Worm (Caenorhabditis elegans) whole organism, L1 larva: ENCODE measurements around the gene oma-1.

Experiments used
- C04F5.9 ChIP-seq: sonication (generic microtip); optimal IDR thresholded peaks from 2 replicates; lab custom pipeline; 2016; ENCODE audit warnings: missing genetic modification characterization, missing compliant biosample characterization
- C34B4.2 ChIP-seq: sonication (generic microtip); optimal IDR thresholded peaks from 2 replicates; lab custom pipeline; 2017; ENCODE audit warnings: mild to moderate bottlenecking, missing genetic modification characterization, missing compliant biosample characterization
- alr-1 ChIP-seq: fragments of 200-800 bp; sonication (Bioruptor generic); optimal IDR thresholded peaks from 2 replicates; lab custom pipeline; 2018; ENCODE audit warnings: borderline replicate concordance, mild to moderate bottlenecking, missing genetic modification characterization, missing compliant biosample characterization
- aly-2 ChIP-seq: fragments of 150-350 bp; optimal IDR thresholded peaks from 2 replicates; lab custom pipeline; 2014; ENCODE audit warnings: missing biosample characterization, missing genetic modification characterization
- ama-1 ChIP-seq: fragments of 150-350 bp; optimal IDR thresholded peaks from 2 replicates; lab custom pipeline; 2014
- ceh-63 ChIP-seq: fragments of 200-800 bp; sonication (Bioruptor generic); optimal IDR thresholded peaks from 2 replicates; lab custom pipeline; 2018; ENCODE audit warnings: mild to moderate bottlenecking, missing genetic modification characterization, missing compliant biosample characterization
- ceh-82 ChIP-seq, 3 experiments: fragments of 150-350 bp in 1 of 3; sonication (generic microtip) in 2 of 3; optimal IDR thresholded peaks; 2 replicates each; lab custom pipeline; 2014 to 2017; ENCODE audit warnings: missing biosample characterization in 3 of 3, missing genetic modification characterization in 3 of 3
- ceh-88 ChIP-seq: fragments of 200-800 bp; sonication (Bioruptor generic); IDR thresholded peaks from 2 replicates; pipeline ENCODE4 v1.3.6; 2022; ENCODE audit warnings: missing genetic modification characterization, missing compliant biosample characterization
- ceh-90 ChIP-seq: sonication (generic microtip); optimal IDR thresholded peaks from 2 replicates; lab custom pipeline; 2016; ENCODE audit warnings: missing genetic modification characterization, missing compliant biosample characterization
- ces-1 ChIP-seq: fragments of 150-350 bp; optimal IDR thresholded peaks from 2 replicates; lab custom pipeline; 2014; ENCODE audit warnings: missing biosample characterization, missing genetic modification reagents, missing genetic modification characterization
- dpl-1 ChIP-seq, 3 experiments: fragments of 150-350 bp in 2 of 3; sonication (generic microtip) in 1 of 3; optimal IDR thresholded peaks; 2 replicates each; lab custom pipeline; 2014 to 2017; ENCODE audit warnings: missing biosample characterization in 3 of 3, missing genetic modification characterization in 3 of 3, missing genetic modification reagents in 3 of 3
- dsc-1 ChIP-seq: sonication (generic microtip); optimal IDR thresholded peaks from 2 replicates; lab custom pipeline; 2016; ENCODE audit warnings: mild to moderate bottlenecking, missing genetic modification characterization, missing compliant biosample characterization
- egl-13 ChIP-seq: sonication (generic microtip); optimal IDR thresholded peaks from 2 replicates; lab custom pipeline; 2016; ENCODE audit warnings: missing genotype, missing genetic modification reagents, missing genetic modification characterization, missing compliant biosample characterization
- egl-27 ChIP-seq, 2 experiments: fragments of 150-350 bp in 1 of 2; sonication (generic microtip); optimal IDR thresholded peaks; 3 replicates each; lab custom pipeline; 2017 to 2018; ENCODE audit warnings: missing biosample characterization in 2 of 2, missing genetic modification characterization in 2 of 2, missing genetic modification reagents in 2 of 2
- elt-3 ChIP-seq, 6 experiments: fragments of 150-350 bp in 1 of 6; sonication (generic microtip); optimal IDR thresholded peaks; 2 replicates each; lab custom pipeline; 2017 to 2018; ENCODE audit warnings: missing biosample characterization in 6 of 6, missing genetic modification characterization in 6 of 6, inconsistent platforms in 1 of 6
- ets-5 ChIP-seq: fragments of 200-800 bp; sonication (Bioruptor generic); IDR thresholded peaks from 2 replicates; pipeline ENCODE4 v1.3.6; 2022; ENCODE audit warnings: missing genetic modification characterization, missing compliant biosample characterization
- fkh-10 ChIP-seq: sonication (generic microtip); optimal IDR thresholded peaks from 2 replicates; lab custom pipeline; 2017; ENCODE audit warnings: missing biosample characterization, missing genetic modification reagents, missing genetic modification characterization
- fkh-4 ChIP-seq: sonication (generic microtip); optimal IDR thresholded peaks from 2 replicates; lab custom pipeline; 2016; ENCODE audit warnings: missing compliant biosample characterization, missing genetic modification characterization, borderline replicate concordance
- fkh-8 ChIP-seq: sonication (generic microtip); optimal IDR thresholded peaks from 2 replicates; lab custom pipeline; 2016; ENCODE audit warnings: mild to moderate bottlenecking, missing genetic modification characterization, missing compliant biosample characterization
- fos-1 ChIP-seq: fragments of 150-350 bp; optimal IDR thresholded peaks from 2 replicates; lab custom pipeline; 2014; ENCODE audit warnings: missing biosample characterization, missing genetic modification characterization
- hlh-17 ChIP-seq: fragments of 200-800 bp; sonication (Bioruptor generic); optimal IDR thresholded peaks from 2 replicates; lab custom pipeline; 2018; ENCODE audit warnings: missing genetic modification characterization, mild to moderate bottlenecking, missing compliant biosample characterization, moderate library complexity, borderline replicate concordance
- lin-13 ChIP-seq: fragments of 150-350 bp; optimal IDR thresholded peaks from 2 replicates; lab custom pipeline; 2014; ENCODE audit warnings: missing biosample characterization, missing genetic modification reagents, missing genetic modification characterization
- lin-14 ChIP-seq: fragments of 200-800 bp; sonication (Bioruptor generic); optimal IDR thresholded peaks from 2 replicates; lab custom pipeline; 2018; ENCODE audit warnings: mild to moderate bottlenecking, missing genetic modification characterization, moderate library complexity, missing compliant biosample characterization
- lin-35 ChIP-seq, 2 experiments: fragments of 150-350 bp; optimal IDR thresholded peaks; 2 replicates each; lab custom pipeline; 2014; ENCODE audit warnings: missing biosample characterization in 2 of 2, missing genetic modification characterization in 2 of 2, missing genetic modification reagents in 2 of 2
- lin-39 ChIP-seq: fragments of 150-350 bp; optimal IDR thresholded peaks from 2 replicates; lab custom pipeline; 2014; ENCODE audit warnings: missing biosample characterization, missing genetic modification reagents, missing genetic modification characterization
- lir-3 ChIP-seq: sonication (generic microtip); optimal IDR thresholded peaks from 2 replicates; lab custom pipeline; 2016; ENCODE audit warnings: mild to moderate bottlenecking, missing genetic modification characterization, moderate library complexity, missing compliant biosample characterization; ENCODE audit not compliant: poor library complexity
- mdl-1 ChIP-seq, 2 experiments: fragments of 150-350 bp; optimal IDR thresholded peaks; 2 replicates each; lab custom pipeline; 2014 to 2017; ENCODE audit warnings: missing biosample characterization in 2 of 2, missing genetic modification characterization in 2 of 2, inconsistent platforms in 1 of 2
- mef-2 ChIP-seq: fragments of 150-350 bp; optimal IDR thresholded peaks from 2 replicates; lab custom pipeline; 2014; ENCODE audit warnings: missing biosample characterization, missing genetic modification characterization
- nhr-11 ChIP-seq: fragments of 150-350 bp; optimal IDR thresholded peaks from 2 replicates; lab custom pipeline; 2014; ENCODE audit warnings: missing biosample characterization, missing genetic modification characterization
- nhr-20 ChIP-seq: sonication (generic microtip); optimal IDR thresholded peaks from 2 replicates; lab custom pipeline; 2016; ENCODE audit warnings: mild to moderate bottlenecking, missing genetic modification characterization, missing compliant biosample characterization
- nhr-28 ChIP-seq: fragments of 150-350 bp; optimal IDR thresholded peaks from 2 replicates; lab custom pipeline; 2014; ENCODE audit warnings: missing biosample characterization, missing genetic modification characterization
- nhr-47 ChIP-seq: sonication (generic microtip); optimal IDR thresholded peaks from 2 replicates; lab custom pipeline; 2016; ENCODE audit warnings: mild to moderate bottlenecking, missing genetic modification characterization, moderate library complexity, missing compliant biosample characterization
- nhr-76 ChIP-seq: sonication (generic microtip); optimal IDR thresholded peaks from 2 replicates; lab custom pipeline; 2017; ENCODE audit warnings: missing biosample characterization, missing genetic modification characterization
- nhr-77 ChIP-seq: fragments of 150-350 bp; optimal IDR thresholded peaks from 2 replicates; lab custom pipeline; 2014; ENCODE audit warnings: missing biosample characterization, missing genetic modification characterization
- nhr-90 ChIP-seq: sonication (generic microtip); optimal IDR thresholded peaks from 2 replicates; lab custom pipeline; 2016; ENCODE audit warnings: mild to moderate bottlenecking, missing genetic modification characterization, missing compliant biosample characterization; ENCODE audit not compliant: poor library complexity
- pqm-1 ChIP-seq: sonication (generic microtip); optimal IDR thresholded peaks from 3 replicates; lab custom pipeline; 2017; ENCODE audit warnings: missing biosample characterization, missing genetic modification characterization
- rnt-1 ChIP-seq: sonication (generic microtip); optimal IDR thresholded peaks from 2 replicates; lab custom pipeline; 2016; ENCODE audit warnings: mild to moderate bottlenecking, missing genetic modification characterization, moderate library complexity, missing compliant biosample characterization
- skn-1 ChIP-seq: fragments of 150-350 bp; optimal IDR thresholded peaks from 2 replicates; lab custom pipeline; 2014; ENCODE audit warnings: missing biosample characterization, missing genetic modification characterization
- snpc-4 ChIP-seq: fragments of 150-350 bp; optimal IDR thresholded peaks from 2 replicates; lab custom pipeline; 2014; ENCODE audit warnings: missing biosample characterization, missing genetic modification characterization
- sox-4 ChIP-seq: sonication (generic microtip); optimal IDR thresholded peaks from 2 replicates; lab custom pipeline; 2016; ENCODE audit warnings: missing genetic modification characterization, missing compliant biosample characterization
- tbx-2 ChIP-seq: sonication (generic microtip); optimal IDR thresholded peaks from 2 replicates; lab custom pipeline; 2016; ENCODE audit warnings: missing genetic modification characterization, missing compliant biosample characterization
- unc-130 ChIP-seq: fragments of 150-350 bp; optimal IDR thresholded peaks from 2 replicates; lab custom pipeline; 2017; ENCODE audit warnings: missing biosample characterization, missing genetic modification characterization, inconsistent platforms
- unc-30 ChIP-seq: sonication (generic microtip); optimal IDR thresholded peaks from 2 replicates; lab custom pipeline; 2017; ENCODE audit warnings: missing biosample characterization, missing genetic modification characterization
- unc-62 ChIP-seq: fragments of 150-350 bp; optimal IDR thresholded peaks from 2 replicates; lab custom pipeline; 2014; ENCODE audit warnings: missing biosample characterization, missing genetic modification reagents, missing genetic modification characterization
- unc-86 ChIP-seq: sonication (generic microtip); optimal IDR thresholded peaks from 2 replicates; lab custom pipeline; 2016; ENCODE audit warnings: missing genetic modification characterization, missing compliant biosample characterization
- vab-15 ChIP-seq: sonication (generic microtip); optimal IDR thresholded peaks from 2 replicates; lab custom pipeline; 2017; ENCODE audit warnings: missing genotype, mild to moderate bottlenecking, missing genetic modification characterization, missing compliant biosample characterization
- xbp-1 ChIP-seq: sonication (generic microtip); optimal IDR thresholded peaks from 2 replicates; lab custom pipeline; 2016; ENCODE audit warnings: missing genetic modification characterization, missing compliant biosample characterization
- zag-1 ChIP-seq: fragments of 150-350 bp; optimal IDR thresholded peaks from 2 replicates; lab custom pipeline; 2014; ENCODE audit warnings: missing biosample characterization, missing genetic modification characterization
- zip-4 ChIP-seq: fragments of 200-800 bp; sonication (Bioruptor generic); optimal IDR thresholded peaks from 2 replicates; lab custom pipeline; 2018; ENCODE audit warnings: mild to moderate bottlenecking, missing genetic modification characterization, moderate library complexity, missing compliant biosample characterization
- ztf-11 ChIP-seq, 2 experiments: sonication (generic microtip); optimal IDR thresholded peaks; 2 replicates each; lab custom pipeline; 2016 to 2017; ENCODE audit warnings: missing genetic modification characterization in 2 of 2, missing biosample characterization in 1 of 2, missing compliant biosample characterization in 1 of 2
- ztf-4 ChIP-seq: fragments of 150-350 bp; optimal IDR thresholded peaks from 2 replicates; lab custom pipeline; 2014; ENCODE audit warnings: missing biosample characterization, missing genetic modification characterization

oma-1 gene

DNA sequence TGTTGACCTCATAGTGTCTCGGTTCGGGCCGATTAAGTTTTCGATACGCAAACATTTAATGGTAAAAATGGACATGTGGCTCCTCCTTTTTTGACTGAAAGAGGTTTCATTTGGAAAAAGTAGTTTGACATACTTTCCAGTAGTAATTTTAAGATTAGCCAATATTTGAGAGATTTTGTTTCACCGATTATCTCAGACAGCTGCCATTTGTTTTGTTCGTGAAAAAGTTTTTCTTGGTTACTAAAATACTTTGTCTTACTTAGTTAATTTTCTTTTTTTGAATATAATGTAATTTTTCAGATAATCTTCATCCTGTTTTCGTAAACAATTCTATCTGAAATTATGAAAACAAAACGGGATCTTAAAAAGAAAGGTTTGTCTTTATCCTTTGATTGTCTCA, 2.5 kb upstream of the oma-1 start, which contains the start of gene C09G9.5:
C09G9.5 (plus strand) TSS at position 301 of the 400 bp plus-strand sequence.
- TF ChIP-seq fkh-8 (no peak), nhr-47 (tag; lab: Kevin White, UChicago) (no peak), snpc-4 (tag; lab: Kevin White, UChicago) (no peak), mdl-1 (tag; optimal IDR thresholded peaks at IDR 0.05; lab: Kevin White, UChicago) (no peak), ceh-90 (tag; lab: Kevin White, UChicago) (no peak), zip-4 (GFP tag; lab: Kevin White, UChicago) (no peak)

DNA sequence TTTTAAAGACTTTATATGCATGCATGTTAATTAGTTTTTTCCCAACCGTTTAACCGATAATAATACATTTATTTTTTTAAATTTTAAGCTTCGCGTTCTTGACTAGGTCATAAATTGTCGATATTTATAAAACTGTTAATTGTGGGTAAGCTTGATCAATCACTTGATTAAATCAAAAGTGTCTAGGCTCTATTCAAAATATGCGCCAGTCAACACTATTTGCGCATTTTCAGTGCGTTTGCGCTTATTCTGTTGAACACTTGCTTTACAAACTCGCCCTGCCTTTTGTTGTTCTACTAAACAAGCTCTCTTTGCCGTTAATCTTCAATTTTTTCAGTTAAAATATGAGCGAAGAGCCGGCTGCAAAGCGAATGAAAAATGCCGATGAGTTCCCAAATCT, 2.4 kb downstream of the oma-1 start, which contains the start of gene spr-2:
spr-2 (plus strand) TSS at position 332 of the 400 bp plus-strand sequence.
- TF ChIP-seq unc-86, result peak; percentile 59
- TF ChIP-seq nhr-28, result no peak
- TF ChIP-seq fkh-4, result no peak
- peak; percentile 19 for TF ChIP-seq nhr-77
- TF ChIP-seq ceh-63 (GFP tag; lab: Kevin White, UChicago), result no peak
- no peak for TF ChIP-seq nhr-76
- peak; percentile 75 for TF ChIP-seq dsc-1 (tag; lab: Kevin White, UChicago)
- peak; percentile 55 for TF ChIP-seq fos-1
- TF ChIP-seq lin-39 (tag; lab: Kevin White, UChicago), result peak; percentile 75
- TF ChIP-seq fkh-10 (GFP tag; lab: Kevin White, UChicago), result peak; percentile 30
- TF ChIP-seq nhr-90 (tag; lab: Kevin White, UChicago), result peak; percentile 79
- peak; percentile 67 for TF ChIP-seq nhr-11
- no peak for TF ChIP-seq vab-15
- TF ChIP-seq ces-1 (GFP tag; lab: Kevin White, UChicago), result no peak
- peak; percentile 80 for TF ChIP-seq xbp-1 (tag; lab: Kevin White, UChicago)
- peak; percentile 52 for TF ChIP-seq skn-1 (tag; lab: Kevin White, UChicago)
- peak; percentile 21 to 65 (median 54) for TF ChIP-seq ceh-82 (tag; optimal IDR thresholded peaks at IDR 0.05; lab: Kevin White, UChicago)
- peak; percentile 84 for TF ChIP-seq rnt-1 (tag; lab: Kevin White, UChicago)
- peak; percentile 37 for TF ChIP-seq unc-130
- TF ChIP-seq ama-1, result no peak
- TF ChIP-seq fkh-8, result peak; percentile 50
- no peak for TF ChIP-seq C34B4.2
- peak; percentile 84 for TF ChIP-seq nhr-47 (tag; lab: Kevin White, UChicago)
- TF ChIP-seq dpl-1 (GFP tag; optimal IDR thresholded peaks at IDR 0.05; lab: Kevin White, UChicago), result peak; percentile 84 to 88 (median 87)
- TF ChIP-seq ceh-88, result no peak
- TF ChIP-seq egl-13 (tag; lab: Kevin White, UChicago), result peak; percentile 39
- TF ChIP-seq sox-4 (tag; lab: Kevin White, UChicago), result peak; percentile 4
- no peak for TF ChIP-seq zag-1 (tag; lab: Kevin White, UChicago)
- TF ChIP-seq lir-3 (tag; lab: Kevin White, UChicago), result no peak
- TF ChIP-seq aly-2 (tag; lab: Kevin White, UChicago), result peak; percentile 41
- TF ChIP-seq ets-5, result no peak
- TF ChIP-seq lin-14 (GFP tag; lab: Kevin White, UChicago), result peak; percentile 81
- TF ChIP-seq nhr-20 (tag; lab: Kevin White, UChicago), result peak; percentile 81
- TF ChIP-seq hlh-17, result no peak
- no peak for TF ChIP-seq egl-27 (tag; optimal IDR thresholded peaks at IDR 0.05; lab: Kevin White, UChicago)
- TF ChIP-seq C04F5.9 (tag; lab: Kevin White, UChicago), result peak; percentile 14
- peak; percentile 78 for TF ChIP-seq tbx-2
- TF ChIP-seq lin-35 (GFP tag; optimal IDR thresholded peaks at IDR 0.05; lab: Kevin White, UChicago), result peak; percentile 86 to 91
- peak; percentile 42 for TF ChIP-seq lin-13 (GFP tag; lab: Kevin White, UChicago)
- TF ChIP-seq alr-1 (tag; lab: Kevin White, UChicago), result no peak
- no peak for TF ChIP-seq unc-62 (GFP tag; lab: Kevin White, UChicago)
- peak; percentile 5 for TF ChIP-seq mef-2 (tag; lab: Kevin White, UChicago)
- no peak for TF ChIP-seq pqm-1 (tag; lab: Kevin White, UChicago)
- peak in 2 of 6 experiments; percentile 12 to 34 for TF ChIP-seq elt-3 (tag; optimal IDR thresholded peaks at IDR 0.05; lab: Kevin White, UChicago)
- no peak for TF ChIP-seq unc-30
- TF ChIP-seq ztf-4 (tag; lab: Kevin White, UChicago), result peak; percentile 54
- TF ChIP-seq ztf-11 (tag; optimal IDR thresholded peaks at IDR 0.05; lab: Kevin White, UChicago), result peak in 1 of 2 experiments; percentile 3
